Fruit fly (Drosophila melanogaster): Measurements from ENCODE around the gene Phyhd1.

The Phyhd1 gene

dm6 chr3R:10675101-10675500 lies 5.6 kb downstream of the Phyhd1 start:
- TF ChIP-seq CG31627 (GFP tag; optimal IDR thresholded peaks at IDR 0.05) (peak; percentile 1), Eip78C (GFP tag) (peak; percentile 65), topi (GFP tag; optimal IDR thresholded peaks at IDR 0.05) (peak; percentile 37), fd85E (GFP tag; optimal IDR thresholded peaks at IDR 0.05) (no peak), CG3032 (tag; optimal IDR thresholded peaks at IDR 0.05) (peak; percentile 17), Eip93F (GFP tag; optimal IDR thresholded peaks at IDR 0.05) (no peak), esn (GFP tag; optimal IDR thresholded peaks at IDR 0.05) (peak; percentile 10), CG6808 (GFP tag; optimal IDR thresholded peaks at IDR 0.05) (no peak), pdm3 (GFP tag; optimal IDR thresholded peaks at IDR 0.05) (no peak), acj6 (GFP tag; optimal IDR thresholded peaks at IDR 0.05) (no peak), Ets96B (tag; optimal IDR thresholded peaks at IDR 0.05) (no peak), CG10631 (GFP tag; optimal IDR thresholded peaks at IDR 0.05) (no peak)

- peak; percentile 3 for TF ChIP-seq Ets21C (GFP tag; optimal IDR thresholded peaks at IDR 0.05)
- peak; percentile 30 for TF ChIP-seq Hr39 (GFP tag; optimal IDR thresholded peaks at IDR 0.05)
- no peak for TF ChIP-seq CG11762 (GFP tag; optimal IDR thresholded peaks at IDR 0.05; ENCODE audit: insufficient read depth)
- TF ChIP-seq Smox (GFP tag; optimal IDR thresholded peaks at IDR 0.05) = peak; percentile 14
- TF ChIP-seq Hr4 (GFP tag; optimal IDR thresholded peaks at IDR 0.05) = no peak
- TF ChIP-seq acj6 (GFP tag; optimal IDR thresholded peaks at IDR 0.05) = peak; percentile 7
- no peak for TF ChIP-seq dac (GFP tag; optimal IDR thresholded peaks at IDR 0.05)
- TF ChIP-seq Sox14 (GFP tag; optimal IDR thresholded peaks at IDR 0.05) = no peak
- no peak for TF ChIP-seq CG6808 (GFP tag; optimal IDR thresholded peaks at IDR 0.05)
- TF ChIP-seq esn (GFP tag; optimal IDR thresholded peaks at IDR 0.05) = peak; percentile 18
- TF ChIP-seq vri (GFP tag; optimal IDR thresholded peaks at IDR 0.05) = peak; percentile 21
- peak; percentile 22 for TF ChIP-seq CG31627 (GFP tag; optimal IDR thresholded peaks at IDR 0.05)
- TF ChIP-seq Eip78C (GFP tag) = peak; percentile 39
- peak; percentile 72 for TF ChIP-seq svp (GFP tag)
- peak; percentile 38; the same call in 1 of the 3 replicates for TF ChIP-seq CG6163 (GFP tag; IDR thresholded peaks at IDR 0.05)
- TF ChIP-seq Met (GFP tag; optimal IDR thresholded peaks at IDR 0.05) = peak; percentile 32
- peak; percentile 16 for TF ChIP-seq cyc (GFP tag; optimal IDR thresholded peaks at IDR 0.05)
- TF ChIP-seq Sox102F (GFP tag; optimal IDR thresholded peaks at IDR 0.05) = peak; percentile 6
- peak; percentile 3 for TF ChIP-seq spab (GFP tag; optimal IDR thresholded peaks at IDR 0.05)
- TF ChIP-seq Ets96B (tag; optimal IDR thresholded peaks at IDR 0.05) = peak; percentile 1
- TF ChIP-seq CG1621 (tag; optimal IDR thresholded peaks at IDR 0.05) = no peak
- TF ChIP-seq lz (GFP tag; optimal IDR thresholded peaks at IDR 0.05) = peak; percentile 28
- TF ChIP-seq pdm3 (GFP tag; optimal IDR thresholded peaks at IDR 0.05) = peak; percentile 13
- TF ChIP-seq achi (GFP tag; optimal IDR thresholded peaks at IDR 0.05) = peak; percentile 7
These were observed 7.2 kb downstream of the Phyhd1 start for dm6 chr3R:10673571-10673970.

DNA sequence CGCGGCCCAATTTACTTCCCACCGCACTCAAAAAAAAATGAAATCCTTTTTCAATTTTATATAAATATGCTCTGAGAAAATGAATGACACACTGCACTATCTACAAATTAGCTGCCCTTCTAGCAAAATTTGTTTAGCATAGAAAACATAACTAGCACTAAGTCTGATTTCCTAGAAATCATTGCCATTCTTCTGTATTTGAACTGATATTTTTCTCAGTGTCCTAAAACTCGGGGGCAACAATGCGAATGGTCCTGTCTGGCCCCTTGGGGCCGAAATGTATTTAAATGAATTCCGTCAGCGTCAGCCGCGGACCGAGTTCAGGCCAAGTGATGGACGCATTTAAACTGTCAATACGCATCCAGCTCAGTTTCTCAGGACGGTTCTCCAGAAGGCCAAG lies 8.0 kb downstream of the Phyhd1 start:
- TF ChIP-seq CG4318 (GFP tag; optimal IDR thresholded peaks at IDR 0.05) = no peak
- peak; percentile 51 for TF ChIP-seq Eip78C (GFP tag)
- TF ChIP-seq cyc (GFP tag; optimal IDR thresholded peaks at IDR 0.05) = no peak
- peak; percentile 24 for TF ChIP-seq Met (GFP tag; optimal IDR thresholded peaks at IDR 0.05)
- no peak for TF ChIP-seq fd59A (GFP tag; optimal IDR thresholded peaks at IDR 0.05)
- TF ChIP-seq CG8632 (GFP tag; optimal IDR thresholded peaks at IDR 0.05) = no peak
- TF ChIP-seq net (GFP tag; optimal IDR thresholded peaks at IDR 0.05) = no peak
- TF ChIP-seq OdsH (GFP tag; optimal IDR thresholded peaks at IDR 0.05) = no peak
- no peak for TF ChIP-seq vri (GFP tag; optimal IDR thresholded peaks at IDR 0.05)
- no peak for TF ChIP-seq Ets96B (tag; optimal IDR thresholded peaks at IDR 0.05)
- TF ChIP-seq fkh (GFP tag; optimal IDR thresholded peaks at IDR 0.05) = no peak
- no peak for TF ChIP-seq CG10631 (GFP tag; optimal IDR thresholded peaks at IDR 0.05)
- no peak for TF ChIP-seq CG32006 (GFP tag; optimal IDR thresholded peaks at IDR 0.05)
- no peak for TF ChIP-seq acj6 (GFP tag; optimal IDR thresholded peaks at IDR 0.05)
- no peak for TF ChIP-seq CG9139 (GFP tag; optimal IDR thresholded peaks at IDR 0.05)
- TF ChIP-seq CG11762 (GFP tag; optimal IDR thresholded peaks at IDR 0.05; ENCODE audit: insufficient read depth) = no peak
- peak; percentile 20 for TF ChIP-seq Smox (GFP tag; optimal IDR thresholded peaks at IDR 0.05)
- TF ChIP-seq dsx (GFP tag; optimal IDR thresholded peaks at IDR 0.05; ENCODE audit: poor library complexity, severe bottlenecking) = no peak
- no peak for TF ChIP-seq CG6276 (GFP tag; optimal IDR thresholded peaks at IDR 0.05)
- TF ChIP-seq lz (GFP tag; optimal IDR thresholded peaks at IDR 0.05) = peak; percentile 18
- no peak for TF ChIP-seq CG1621 (tag; optimal IDR thresholded peaks at IDR 0.05)
- no peak for TF ChIP-seq CG6808 (GFP tag; optimal IDR thresholded peaks at IDR 0.05)
- TF ChIP-seq CG10669 (GFP tag; optimal IDR thresholded peaks at IDR 0.05) = no peak
- TF ChIP-seq dac (GFP tag; optimal IDR thresholded peaks at IDR 0.05) = no peak
- TF ChIP-seq eg (GFP tag; IDR thresholded peaks at IDR 0.05) = no peak
- TF ChIP-seq CG34406 (GFP tag; optimal IDR thresholded peaks at IDR 0.05) = no peak
- TF ChIP-seq Hr39 (GFP tag; optimal IDR thresholded peaks at IDR 0.05) = peak; percentile 2
- peak; percentile 18 for TF ChIP-seq esn (GFP tag; optimal IDR thresholded peaks at IDR 0.05)
- TF ChIP-seq CG15336 (GFP tag; IDR thresholded peaks at IDR 0.05) = no peak
- TF ChIP-seq CG6792 (GFP tag; optimal IDR thresholded peaks at IDR 0.05) = no peak
- peak; percentile 5 for TF ChIP-seq Sox102F (GFP tag; optimal IDR thresholded peaks at IDR 0.05)
- no peak for TF ChIP-seq CG8119 (GFP tag; IDR thresholded peaks at IDR 0.05)
- TF ChIP-seq svp (GFP tag) = peak; percentile 76
- no peak for TF ChIP-seq CG7368 (GFP tag; optimal IDR thresholded peaks at IDR 0.05)
